Fruit fly (Drosophila melanogaster) Kc167 (cell line): ENCODE measurements around the gene ppk10.

Experiments
- insv ChIP-seq: fragments of >200 bp; optimal IDR thresholded peaks from 3 replicates; lab custom pipeline; 2018; ENCODE audit warnings: missing external identifiers
- psq ChIP-seq: fragments of >200 bp; optimal IDR thresholded peaks from 2 replicates; lab custom pipeline; 2017; ENCODE audit warnings: missing external identifiers
- ttk ChIP-seq: sonication (Bioruptor generic); optimal IDR thresholded peaks from 2 replicates; lab custom pipeline; 2017; ENCODE audit warnings: missing external identifiers

DNA sequence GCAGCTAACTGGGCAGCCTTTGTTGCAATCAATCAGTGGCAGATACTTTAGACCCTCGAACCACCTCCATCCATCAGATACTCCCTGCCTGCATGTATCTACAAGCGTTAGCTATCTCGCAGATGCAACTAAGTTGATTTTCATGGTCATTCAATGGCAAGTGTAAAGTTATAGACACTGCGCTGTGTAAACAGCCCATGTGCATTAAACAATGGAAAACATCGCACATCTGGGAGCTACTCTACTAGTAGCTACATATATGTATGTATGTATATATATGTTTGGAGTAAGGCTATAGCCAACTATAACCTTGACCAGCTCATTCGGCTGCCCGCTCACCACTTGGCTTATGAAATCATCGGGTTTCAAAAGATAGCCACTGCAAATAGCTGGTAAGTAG lies 18.0 kb upstream of the ppk10 start:
- TF ChIP-seq ttk (no peak), insv (no peak), psq (no peak)
